Fruit fly (Drosophila melanogaster) whole organism, larva: ENCODE results near the gene Osi21.

Experiments
- noc ChIP-seq: fragments of 200-800 bp; sonication (Bioruptor generic); optimal IDR thresholded peaks from 3 replicates; lab custom pipeline; 2019; ENCODE audit warnings: missing biosample characterization, mild to moderate bottlenecking, missing genetic modification characterization, moderate library complexity

Osi21 gene

DNA sequence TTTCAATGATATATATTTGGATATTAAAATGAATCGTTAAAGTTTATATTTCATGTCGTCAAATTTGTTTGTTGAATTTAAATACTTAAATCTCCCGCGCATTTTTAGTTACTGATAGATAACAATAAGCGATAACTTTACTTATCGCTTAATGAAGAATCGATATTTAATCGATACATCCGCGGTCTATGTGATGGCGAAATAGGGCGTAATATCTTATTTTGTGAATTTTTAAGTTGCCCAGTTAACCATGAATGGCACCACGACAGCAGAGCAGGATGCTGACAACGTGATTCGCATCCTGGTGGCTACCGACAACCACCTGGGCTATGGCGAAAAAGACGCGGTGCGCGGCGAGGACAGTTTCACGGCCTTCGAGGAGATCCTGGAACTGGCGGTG, 3.6 kb downstream of the Osi21 start, which contains the start of gene mre11:
Gene mre11 (plus strand): TSS at position 161 of the 400 bp plus-strand sequence.
- TF ChIP-seq noc (tag; lab: Kevin White, UChicago) = no peak

DNA sequence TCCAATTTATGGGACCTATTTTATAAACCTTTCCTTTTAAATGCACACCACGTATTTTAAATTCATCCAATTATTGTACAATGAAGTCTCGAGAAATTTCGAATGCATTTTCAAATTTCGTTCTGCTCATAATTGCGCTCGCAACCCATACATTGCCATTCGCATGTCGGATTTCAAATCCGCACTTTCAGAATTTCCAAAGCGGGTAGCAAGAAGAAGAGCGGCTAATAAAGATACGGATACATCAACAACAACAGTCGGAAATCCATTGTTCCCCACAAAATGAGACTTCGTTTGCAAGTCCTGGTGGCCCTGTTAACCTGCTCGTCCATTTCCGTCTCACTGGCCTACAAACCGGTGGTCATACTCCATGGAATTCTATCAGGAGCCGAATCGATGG, 5.4 kb downstream of the Osi21 start, which contains the start of gene Ppt2:
Gene Ppt2 (plus strand): TSS at position 209 of the 400 bp plus-strand sequence.
- no peak for TF ChIP-seq noc (tag; lab: Kevin White, UChicago)

- no peak for TF ChIP-seq noc (tag; lab: Kevin White, UChicago)
These were observed 7.6 kb downstream of the Osi21 start, which contains the start of gene CG33695 for dm6 chr2L:11277927-11278351. Gene CG33695, plus strand, starts transcription at chr2L:11278021.

- TF ChIP-seq noc (tag; lab: Kevin White, UChicago) = peak; percentile 52
These were observed 13.8 kb downstream of the Osi21 start for dm6 chr2L:11271622-11272282.

DNA sequence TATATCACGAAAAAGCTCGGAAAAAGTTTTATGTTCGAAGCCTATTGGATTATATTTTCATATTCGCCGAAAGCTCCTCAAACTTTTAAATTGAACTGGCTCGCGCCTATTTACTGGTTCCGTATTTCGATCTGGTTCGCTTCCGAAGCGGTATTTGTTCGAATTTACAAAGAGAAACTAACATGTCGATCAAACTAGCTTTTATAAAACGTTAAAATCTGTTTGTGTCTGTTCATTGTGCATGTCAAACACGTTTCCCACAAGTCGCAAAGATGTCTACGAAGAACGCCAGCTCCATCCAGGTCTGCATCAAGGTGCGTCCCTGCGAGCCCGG, 15.9 kb downstream of the Osi21 start, which contains the start of gene cana:
Gene cana (plus strand): TSS at position 149 of the 334 bp plus-strand sequence.
- no peak for TF ChIP-seq noc (tag; lab: Kevin White, UChicago)

- TF ChIP-seq noc (tag; lab: Kevin White, UChicago) = no peak
These were observed 16.4 kb downstream of the Osi21 start, which contains the start of gene cmet for dm6 chr2L:11268933-11269631. Gene cmet, minus strand, starts transcription at chr2L:11269002.

DNA sequence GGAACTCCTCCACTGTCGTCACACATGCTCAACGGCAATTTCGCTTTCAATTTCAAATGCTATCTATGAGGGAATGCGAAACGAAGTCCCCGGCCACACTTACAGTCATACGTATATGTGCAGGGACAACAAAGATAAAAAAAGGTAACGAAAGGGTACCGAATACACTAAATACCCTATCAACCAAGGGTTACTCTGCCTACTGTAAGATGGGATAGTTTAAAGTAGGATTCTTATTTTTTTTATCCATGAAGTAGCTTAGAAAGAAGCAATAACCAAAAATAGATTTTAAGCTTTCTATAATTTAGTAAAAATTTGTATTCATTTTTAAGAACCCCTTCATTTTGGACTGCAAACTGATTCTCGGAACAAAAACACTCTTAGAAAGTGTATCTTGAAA, 34.3 kb downstream of the Osi21 start:
- TF ChIP-seq noc (tag; lab: Kevin White, UChicago) = no peak

DNA sequence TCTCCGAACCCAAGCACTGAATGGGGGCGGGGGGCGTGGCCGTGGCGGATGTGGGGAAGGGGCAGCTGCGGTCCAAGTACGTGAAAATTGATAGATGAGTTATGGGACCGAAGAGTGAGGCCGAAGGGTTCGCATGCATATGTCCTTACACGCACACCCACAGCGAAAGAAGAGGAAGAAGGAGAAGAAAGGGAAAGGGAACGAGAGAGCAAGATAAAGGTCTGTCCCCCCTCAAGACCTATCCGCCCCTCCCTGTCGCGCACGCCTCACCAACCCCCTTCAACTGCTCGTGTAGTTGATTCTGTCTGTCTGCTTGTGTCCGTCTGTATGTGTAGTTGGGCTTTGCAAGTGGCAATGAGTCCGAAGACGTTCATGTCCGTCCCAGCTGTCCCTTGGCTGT, 36.1 kb downstream of the Osi21 start:
- no peak for TF ChIP-seq noc (tag; lab: Kevin White, UChicago)

dm6 chr2L:11247730-11248129, 37.8 kb downstream of the Osi21 start:
- no peak for TF ChIP-seq noc (tag; lab: Kevin White, UChicago)

DNA sequence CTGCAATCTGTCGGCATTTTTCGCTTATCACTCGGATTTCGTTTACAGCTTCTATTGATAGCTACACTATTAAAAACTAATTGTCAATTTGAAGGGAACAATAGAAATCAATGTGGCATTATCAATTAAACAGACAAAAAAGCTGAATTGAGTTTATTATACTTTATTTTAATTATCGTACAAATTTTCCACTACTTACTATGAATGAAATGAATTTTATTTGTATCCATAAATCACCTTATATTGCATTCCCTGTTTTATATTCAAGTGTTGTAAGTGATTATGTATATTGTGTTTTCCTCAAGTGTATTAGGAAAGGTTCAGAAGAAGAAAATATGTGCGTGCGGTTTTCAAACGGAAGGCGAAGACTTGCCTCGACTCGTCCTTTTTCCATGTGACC, 41.6 kb downstream of the Osi21 start:
- TF ChIP-seq noc (tag; lab: Kevin White, UChicago) = no peak

DNA sequence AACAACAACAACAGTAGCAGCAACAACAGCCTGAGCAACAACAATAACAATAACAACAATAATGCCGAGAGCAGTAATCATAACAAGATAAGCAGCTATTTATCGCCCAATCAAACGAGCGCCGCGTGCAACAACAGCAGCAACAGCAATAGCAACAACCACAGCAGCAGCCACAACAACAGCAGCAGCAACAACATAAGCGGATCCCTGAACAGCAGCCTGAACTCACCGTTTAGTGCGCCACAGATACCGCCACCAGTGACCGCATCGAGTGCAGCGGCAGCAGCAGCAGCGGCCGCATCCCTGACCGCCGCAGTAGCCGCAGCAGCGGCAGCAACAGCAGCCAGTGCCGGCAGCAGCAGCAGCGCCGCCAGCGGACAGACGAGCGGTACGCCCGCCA, 49.1 kb downstream of the Osi21 start:
- no peak for TF ChIP-seq noc (tag; lab: Kevin White, UChicago)

DNA sequence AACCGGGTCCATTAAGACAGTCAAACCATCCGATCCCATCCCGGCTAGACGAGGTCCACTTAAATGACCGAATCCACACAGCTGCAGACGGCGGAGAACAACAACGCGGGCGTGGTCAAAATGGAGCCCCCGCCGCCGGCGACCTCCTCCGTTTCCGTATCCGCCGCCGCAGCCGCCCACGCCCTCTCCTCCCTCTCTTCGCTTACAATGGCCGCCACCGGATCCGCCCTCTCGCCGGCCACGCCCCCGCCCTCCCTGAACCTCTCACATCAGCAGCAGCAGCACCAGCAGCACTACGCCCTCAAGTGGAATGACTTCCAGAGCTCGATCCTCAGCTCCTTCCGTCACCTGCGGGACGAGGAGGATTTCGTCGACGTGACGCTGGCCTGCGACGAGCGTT, 50.0 kb downstream of the Osi21 start:
- no peak for TF ChIP-seq noc (tag; lab: Kevin White, UChicago)
